Worm (Caenorhabditis elegans) whole organism, young adult: ENCODE results near the gene T24G10.2.
A peak's percentile ranks its signal among the peaks of the same experiment; 100 is the strongest.

Experiments
- T26A5.8 ChIP-seq: sonication (generic microtip); optimal IDR thresholded peaks from 2 replicates; lab custom pipeline; 2016; ENCODE audit warnings: missing genetic modification characterization, missing compliant biosample characterization
- ceh-58 ChIP-seq: fragments of 200-800 bp; sonication (Bioruptor generic); IDR thresholded peaks from 2 replicates; pipeline ENCODE4 v1.3.6; 2022; ENCODE audit warnings: missing genetic modification characterization, missing compliant biosample characterization
- hlh-12 ChIP-seq: sonication (generic microtip); optimal IDR thresholded peaks from 2 replicates; lab custom pipeline; 2016; ENCODE audit warnings: missing genetic modification characterization, missing compliant biosample characterization
- let-607 ChIP-seq, 2 experiments: fragments of 200-800 bp in 1 of 2; sonication (Bioruptor generic) in 1 of 2; sonication (generic microtip) in 1 of 2; optimal IDR thresholded peaks; 2 replicates each; lab custom pipeline; 2016 to 2018; ENCODE audit warnings: mild to moderate bottlenecking in 2 of 2, missing compliant biosample characterization in 2 of 2, missing genetic modification characterization in 2 of 2, moderate library complexity in 2 of 2, missing genotype in 1 of 2
- rec-8 ChIP-seq, 2 experiments: sonication (generic microtip); optimal IDR thresholded peaks; 2 replicates each; lab custom pipeline; 2016; ENCODE audit warnings: mild to moderate bottlenecking in 2 of 2, missing genetic modification characterization in 2 of 2, missing genetic modification reagents in 2 of 2, missing genotype in 2 of 2, missing biosample characterization in 1 of 2, missing compliant biosample characterization in 1 of 2, moderate library complexity in 1 of 2
- sea-2 ChIP-seq: fragments of 200-800 bp; sonication (Bioruptor generic); IDR thresholded peaks from 2 replicates; pipeline ENCODE4 v1.3.6; 2022; ENCODE audit warnings: missing genetic modification characterization, missing compliant biosample characterization
- tbp1 ChIP-seq: fragments of 200-800 bp; sonication (Bioruptor generic); optimal IDR thresholded peaks from 2 replicates; lab custom pipeline; 2018; ENCODE audit warnings: mild to moderate bottlenecking, missing genetic modification characterization, missing compliant biosample characterization

ce11 chrIII:5449762-5450308 is 7.3 kb upstream of the T24G10.2 start, which contains the start of gene F48E8.8:
- no peak for TF ChIP-seq T26A5.8
- TF ChIP-seq rec-8 (tag; optimal IDR thresholded peaks at IDR 0.05; lab: Kevin White, UChicago) = no peak
- no peak for TF ChIP-seq hlh-12 (tag; lab: Kevin White, UChicago)
- no peak for TF ChIP-seq let-607 (tag; optimal IDR thresholded peaks at IDR 0.05; lab: Kevin White, UChicago)
- TF ChIP-seq tbp1 (GFP tag; lab: Kevin White, UChicago) = peak; percentile 21
- no peak for TF ChIP-seq sea-2
- TF ChIP-seq ceh-58 = no peak
